Fruit fly (Drosophila melanogaster) whole organism, prepupa: ENCODE data around the gene Acp1.

Source experiments
- CG10631 ChIP-seq: fragments of 200-800 bp; sonication (Bioruptor generic); optimal IDR thresholded peaks from 2 replicates; lab custom pipeline; 2016; ENCODE audit warnings: missing biosample characterization, missing genetic modification characterization
- CG10669 ChIP-seq: fragments of 200-800 bp; sonication (Bioruptor generic); optimal IDR thresholded peaks from 3 replicates; lab custom pipeline; 2018; ENCODE audit warnings: missing biosample characterization, mild to moderate bottlenecking, missing genetic modification characterization, moderate library complexity
- CG11294 ChIP-seq: fragments of 200-800 bp; sonication (Bioruptor generic); IDR thresholded peaks from 2 replicates; pipeline ENCODE4 v1.3.6; 2022; ENCODE audit warnings: missing biosample characterization, missing genetic modification characterization
- CG11902 ChIP-seq: fragments of 200-800 bp; sonication (Bioruptor generic); optimal IDR thresholded peaks from 3 replicates; lab custom pipeline; 2016; ENCODE audit warnings: missing biosample characterization, missing genetic modification characterization
- CG1621 ChIP-seq: fragments of 200-800 bp; sonication (Bioruptor generic); optimal IDR thresholded peaks from 3 replicates; lab custom pipeline; 2018; ENCODE audit warnings: missing biosample characterization, mild to moderate bottlenecking, missing genetic modification characterization
- CG3032 ChIP-seq: fragments of 200-800 bp; optimal IDR thresholded peaks from 2 replicates; lab custom pipeline; 2019; ENCODE audit warnings: missing biosample characterization, mild to moderate bottlenecking, missing genetic modification characterization, moderate library complexity
- CG31627 ChIP-seq: fragments of 200-800 bp; sonication (Bioruptor generic); optimal IDR thresholded peaks from 3 replicates; lab custom pipeline; 2016; ENCODE audit warnings: missing biosample characterization, missing genetic modification characterization
- CG32006 ChIP-seq: fragments of 200-800 bp; sonication (Bioruptor generic); optimal IDR thresholded peaks from 3 replicates; lab custom pipeline; 2017; ENCODE audit warnings: missing biosample characterization, mild to moderate bottlenecking, missing genetic modification characterization
- CG34406 ChIP-seq: fragments of 200-800 bp; sonication (Bioruptor generic); optimal IDR thresholded peaks from 3 replicates; lab custom pipeline; 2016; ENCODE audit warnings: missing biosample characterization, missing genetic modification characterization
- CG3919 ChIP-seq: fragments of 200-800 bp; sonication (Bioruptor generic); optimal IDR thresholded peaks from 3 replicates; lab custom pipeline; 2016; ENCODE audit warnings: missing biosample characterization, missing genetic modification characterization
- CG4318 ChIP-seq: fragments of 200-800 bp; sonication (Bioruptor generic); optimal IDR thresholded peaks from 3 replicates; lab custom pipeline; 2017; ENCODE audit warnings: missing biosample characterization, mild to moderate bottlenecking, missing genetic modification characterization
- CG6163 ChIP-seq: fragments of 200-800 bp; sonication (Bioruptor generic); IDR thresholded peaks from 3 replicates; pipeline ENCODE4 v1.3.6; 2022; ENCODE audit warnings: missing biosample characterization, missing genetic modification characterization
- CG6276 ChIP-seq: fragments of 200-800 bp; sonication (Bioruptor generic); optimal IDR thresholded peaks from 2 replicates; lab custom pipeline; 2017; ENCODE audit warnings: missing biosample characterization, mild to moderate bottlenecking, missing genetic modification characterization
- CG6808 ChIP-seq: fragments of 200-800 bp; sonication (Bioruptor generic); optimal IDR thresholded peaks from 3 replicates; lab custom pipeline; 2017; ENCODE audit warnings: missing biosample characterization, missing genetic modification characterization, mild to moderate bottlenecking, moderate library complexity, missing genetic modification reagents
- CG6854 ChIP-seq: fragments of 200-800 bp; sonication (Bioruptor generic); optimal IDR thresholded peaks from 2 replicates; lab custom pipeline; 2017; ENCODE audit warnings: missing biosample characterization, mild to moderate bottlenecking, missing genetic modification characterization
- CG8119 ChIP-seq: fragments of 200-800 bp; sonication (Bioruptor generic); IDR thresholded peaks from 3 replicates; pipeline ENCODE4 v1.3.6; 2022; ENCODE audit warnings: missing biosample characterization, missing genetic modification characterization
- CG8319 ChIP-seq: fragments of 200-800 bp; sonication (Bioruptor generic); optimal IDR thresholded peaks from 3 replicates; lab custom pipeline; 2016; ENCODE audit warnings: missing biosample characterization, missing genetic modification characterization
- CG8632 ChIP-seq: fragments of 200-800 bp; sonication (Bioruptor generic); optimal IDR thresholded peaks from 3 replicates; lab custom pipeline; 2016; ENCODE audit warnings: missing biosample characterization, missing genetic modification characterization
- CG9139 ChIP-seq: fragments of 200-800 bp; sonication (Bioruptor generic); optimal IDR thresholded peaks from 3 replicates; lab custom pipeline; 2017; ENCODE audit warnings: missing biosample characterization, mild to moderate bottlenecking, missing genetic modification characterization
- Eip78C ChIP-seq: fragments of 200-800 bp; sonication (Bioruptor generic); peaks from one replicate; lab custom pipeline; 2016; ENCODE audit warnings: missing biosample characterization, missing genetic modification characterization
- Gug ChIP-seq: fragments of 200-800 bp; sonication (Bioruptor generic); IDR thresholded peaks from 2 replicates; pipeline ENCODE4 v1.3.6; 2022; ENCODE audit warnings: missing biosample characterization, missing genetic modification characterization
- Hr38 ChIP-seq: sonication (Bioruptor generic); optimal IDR thresholded peaks from 2 replicates; lab custom pipeline; 2016; ENCODE audit warnings: missing biosample characterization, missing genetic modification characterization
- Hr39 ChIP-seq: fragments of 200-800 bp; sonication (Bioruptor generic); optimal IDR thresholded peaks from 2 replicates; lab custom pipeline; 2016; ENCODE audit warnings: missing biosample characterization, missing genetic modification characterization
- Hr4 ChIP-seq: fragments of 200-800 bp; sonication (Bioruptor generic); optimal IDR thresholded peaks from 3 replicates; lab custom pipeline; 2016; ENCODE audit warnings: missing biosample characterization, missing genetic modification characterization
- Lpt ChIP-seq: fragments of 200-800 bp; sonication (Bioruptor generic); optimal IDR thresholded peaks from 3 replicates; lab custom pipeline; 2016; ENCODE audit warnings: missing biosample characterization, missing genetic modification characterization
- Met ChIP-seq: fragments of 200-800 bp; sonication (Bioruptor generic); optimal IDR thresholded peaks from 3 replicates; lab custom pipeline; 2016; ENCODE audit warnings: missing biosample characterization, missing genetic modification characterization
- OdsH ChIP-seq: fragments of 200-800 bp; sonication (Bioruptor generic); optimal IDR thresholded peaks from 3 replicates; lab custom pipeline; 2016; ENCODE audit warnings: missing biosample characterization, missing genetic modification characterization
- Smox ChIP-seq: fragments of 200-800 bp; sonication (Bioruptor generic); optimal IDR thresholded peaks from 3 replicates; lab custom pipeline; 2016; ENCODE audit warnings: missing biosample characterization, missing genetic modification characterization
- Sox102F ChIP-seq: fragments of 200-800 bp; sonication (Bioruptor generic); optimal IDR thresholded peaks from 2 replicates; lab custom pipeline; 2016; ENCODE audit warnings: missing biosample characterization, mild to moderate bottlenecking, missing genetic modification characterization
- Sox15 ChIP-seq: fragments of 200-800 bp; sonication (Bioruptor generic); optimal IDR thresholded peaks from 3 replicates; lab custom pipeline; 2016; ENCODE audit warnings: missing biosample characterization, missing genetic modification characterization
- achi ChIP-seq: fragments of 200-800 bp; sonication (Bioruptor generic); optimal IDR thresholded peaks from 3 replicates; lab custom pipeline; 2016; ENCODE audit warnings: missing biosample characterization, missing genetic modification characterization
- acj6 ChIP-seq: fragments of 200-800 bp; sonication (Bioruptor generic); optimal IDR thresholded peaks from 3 replicates; lab custom pipeline; 2016; ENCODE audit warnings: missing biosample characterization, missing genetic modification characterization
- cyc ChIP-seq: fragments of 200-800 bp; sonication (Bioruptor generic); optimal IDR thresholded peaks from 3 replicates; lab custom pipeline; 2016; ENCODE audit warnings: missing biosample characterization, missing genetic modification characterization
- dac ChIP-seq: fragments of 200-800 bp; sonication (Bioruptor generic); optimal IDR thresholded peaks from 2 replicates; lab custom pipeline; 2017; ENCODE audit warnings: missing biosample characterization, mild to moderate bottlenecking, missing genetic modification characterization
- dsx ChIP-seq: fragments of 200-800 bp; optimal IDR thresholded peaks from 3 replicates; lab custom pipeline; 2019; ENCODE audit warnings: missing biosample characterization, mild to moderate bottlenecking, missing genetic modification characterization, moderate library complexity; ENCODE audit not compliant: poor library complexity, severe bottlenecking
- eg ChIP-seq: fragments of 200-800 bp; sonication (Bioruptor generic); IDR thresholded peaks from 3 replicates; pipeline ENCODE4 v1.3.6; 2022; ENCODE audit warnings: missing biosample characterization, missing genetic modification characterization
- esn ChIP-seq: fragments of 200-800 bp; sonication (Bioruptor generic); optimal IDR thresholded peaks from 2 replicates; lab custom pipeline; 2016; ENCODE audit warnings: missing biosample characterization, mild to moderate bottlenecking, missing genetic modification characterization, moderate library complexity
- fd59A ChIP-seq: fragments of 200-800 bp; sonication (Bioruptor generic); optimal IDR thresholded peaks from 2 replicates; lab custom pipeline; 2017; ENCODE audit warnings: missing biosample characterization, mild to moderate bottlenecking, missing genetic modification characterization, missing genetic modification reagents
- fd85E ChIP-seq: fragments of 200-800 bp; sonication (Bioruptor generic); optimal IDR thresholded peaks from 3 replicates; lab custom pipeline; 2016; ENCODE audit warnings: missing biosample characterization, missing genetic modification characterization
- fkh ChIP-seq: fragments of 200-800 bp; sonication (Bioruptor generic); optimal IDR thresholded peaks from 3 replicates; lab custom pipeline; 2017; ENCODE audit warnings: missing biosample characterization, mild to moderate bottlenecking, missing genetic modification characterization, moderate library complexity
- lz ChIP-seq: fragments of 200-800 bp; sonication (Bioruptor generic); optimal IDR thresholded peaks from 3 replicates; lab custom pipeline; 2016; ENCODE audit warnings: missing biosample characterization, missing genetic modification characterization
- salr ChIP-seq, 2 experiments: fragments of 200-800 bp; sonication (Bioruptor generic); optimal IDR thresholded peaks; 3 replicates each; lab custom pipeline; 2016 to 2018; ENCODE audit warnings: missing biosample characterization in 2 of 2, missing genetic modification characterization in 2 of 2, mild to moderate bottlenecking in 1 of 2
- spab ChIP-seq: fragments of 200-800 bp; sonication (Bioruptor generic); optimal IDR thresholded peaks from 2 replicates; lab custom pipeline; 2017; ENCODE audit warnings: missing biosample characterization, mild to moderate bottlenecking, missing genetic modification characterization, missing genetic modification reagents
- ss ChIP-seq, 2 experiments: fragments of 200-800 bp; sonication (Bioruptor generic); optimal IDR thresholded peaks; 2 replicates in 1 of 2; 3 replicates in 1 of 2; lab custom pipeline; 2017 to 2018; ENCODE audit warnings: mild to moderate bottlenecking in 2 of 2, missing biosample characterization in 2 of 2, missing genetic modification characterization in 2 of 2, moderate library complexity in 1 of 2
- svp ChIP-seq: fragments of 200-800 bp; sonication (Bioruptor generic); peaks from one replicate; lab custom pipeline; 2016; ENCODE audit warnings: missing biosample characterization, missing genetic modification characterization
- vri ChIP-seq: fragments of 200-800 bp; sonication (Bioruptor generic); optimal IDR thresholded peaks from 3 replicates; lab custom pipeline; 2016; ENCODE audit warnings: missing biosample characterization, mild to moderate bottlenecking, missing genetic modification characterization

Gene Acp1

DNA sequence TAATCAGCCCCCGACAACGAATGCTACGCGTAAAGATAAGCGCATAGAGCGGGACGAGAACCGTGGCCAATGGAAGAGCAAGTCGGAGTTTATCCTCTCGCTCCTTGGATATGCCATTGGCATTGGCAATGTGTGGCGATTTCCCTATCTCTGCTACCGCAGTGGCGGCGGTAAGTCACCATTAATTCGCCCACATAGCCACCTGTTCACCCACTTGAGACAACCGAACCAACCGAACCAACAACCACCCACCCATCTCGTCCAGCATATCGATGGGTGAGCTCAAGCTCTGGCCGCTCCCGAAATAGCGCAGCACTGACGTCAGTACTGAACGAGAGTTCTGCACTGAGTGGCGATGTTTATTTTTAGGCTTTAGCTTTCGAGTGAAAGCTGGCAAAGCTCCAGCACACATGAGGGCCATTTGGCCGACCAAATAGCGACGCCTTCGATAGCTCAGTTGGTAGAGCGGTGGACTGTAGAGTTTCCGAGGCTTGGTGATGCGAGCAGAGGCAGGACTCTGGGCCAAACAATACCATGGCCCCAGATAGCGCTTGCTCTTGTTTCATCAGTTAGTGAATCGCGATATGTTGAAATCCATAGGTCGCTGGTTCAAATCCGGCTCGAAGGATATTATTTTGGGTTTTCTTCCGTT is 30.2 kb downstream of the Acp1 start:
- TF ChIP-seq svp (GFP tag; lab: Kevin White, UChicago) (peak; percentile 63), CG4318 (GFP tag; lab: Kevin White, UChicago) (no peak), CG11902 (GFP tag; lab: Kevin White, UChicago) (no peak)

DNA sequence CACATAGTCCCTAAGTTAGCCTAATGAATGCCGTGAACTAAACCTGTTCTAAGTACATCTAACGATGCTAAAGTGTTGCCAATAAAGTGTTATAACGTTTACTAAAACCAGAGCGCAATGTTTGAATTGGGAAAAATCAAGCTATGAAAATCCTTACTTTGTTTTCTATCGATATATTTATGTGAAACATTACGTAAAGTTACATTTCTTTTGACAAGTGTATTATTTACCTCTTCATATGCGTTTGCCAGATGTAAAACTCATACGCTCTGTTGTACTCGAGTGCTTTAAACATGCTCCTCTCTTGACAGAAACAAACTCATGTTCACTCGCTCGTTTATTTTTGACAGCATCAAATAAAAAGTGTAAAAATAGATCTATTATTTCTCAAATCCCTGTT is 30.8 kb downstream of the Acp1 start, which contains the start of gene Ntl:
TSS of gene Ntl (plus strand) at position 301 of the 400 bp plus-strand sequence.
- TF ChIP-seq CG11294 (no peak), Sox102F (no peak), CG8632 (GFP tag; lab: Kevin White, UChicago) (no peak), fd85E (GFP tag; lab: Kevin White, UChicago) (no peak), CG6854 (GFP tag; lab: Kevin White, UChicago) (no peak), Smox (GFP tag; lab: Kevin White, UChicago) (no peak)

DNA sequence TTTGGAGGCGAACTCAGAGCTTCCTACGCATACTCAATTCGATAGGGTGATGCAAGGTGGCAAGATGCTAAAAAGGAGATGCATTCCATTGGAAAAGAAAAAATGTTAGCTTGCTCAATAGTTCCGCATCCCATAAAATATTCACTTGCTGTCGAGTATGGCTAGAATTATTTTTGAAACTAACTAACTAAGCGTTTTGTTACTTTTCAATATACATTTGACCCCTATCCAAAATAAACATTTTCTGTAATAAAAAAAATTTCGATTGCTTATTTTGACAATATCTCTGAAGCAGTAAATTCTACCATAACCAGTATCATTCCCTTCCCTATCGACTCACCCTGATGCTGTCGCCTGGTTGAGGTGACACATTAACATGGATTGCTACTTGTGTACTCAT is 37.8 kb downstream of the Acp1 start:
- peak; percentile 80 for TF ChIP-seq lz (GFP tag; lab: Kevin White, UChicago)
- peak; percentile 68 for TF ChIP-seq spab (GFP tag; lab: Kevin White, UChicago)
- TF ChIP-seq achi (GFP tag; lab: Kevin White, UChicago), result peak; percentile 80
- peak; percentile 80 for TF ChIP-seq acj6
- TF ChIP-seq CG11294, result peak; percentile 25; the same call in 1 of the 2 replicates
- TF ChIP-seq Eip78C (GFP tag; lab: Kevin White, UChicago), result peak; percentile 96
- peak; percentile 87 for TF ChIP-seq CG8319
- peak; percentile 87 for TF ChIP-seq esn (GFP tag; lab: Kevin White, UChicago)
- peak; percentile 63 for TF ChIP-seq cyc
- peak; percentile 83 for TF ChIP-seq OdsH (GFP tag; lab: Kevin White, UChicago)
- TF ChIP-seq CG8119, result peak; percentile 71
- peak; percentile 84 for TF ChIP-seq Hr39 (GFP tag; lab: Kevin White, UChicago)
- TF ChIP-seq CG3919, result peak; percentile 73
- no peak for TF ChIP-seq CG6854 (GFP tag; lab: Kevin White, UChicago)
- peak; percentile 79 for TF ChIP-seq CG6808
- TF ChIP-seq Met (GFP tag; lab: Kevin White, UChicago), result peak; percentile 72
- TF ChIP-seq Hr38, result no peak
- TF ChIP-seq Sox15 (GFP tag; lab: Kevin White, UChicago), result peak; percentile 82
- TF ChIP-seq CG9139 (GFP tag; lab: Kevin White, UChicago), result peak; percentile 68
- TF ChIP-seq ss (GFP tag; optimal IDR thresholded peaks at IDR 0.05; lab: Kevin White, UChicago), result peak; percentile 61 to 81
- TF ChIP-seq fd59A (GFP tag; lab: Kevin White, UChicago), result peak; percentile 80
- peak; percentile 84 for TF ChIP-seq CG10669 (GFP tag; lab: Kevin White, UChicago)
- peak; percentile 7 to 60 for TF ChIP-seq salr (GFP tag; optimal IDR thresholded peaks at IDR 0.05; lab: Kevin White, UChicago)
- peak; percentile 47; the same call in 2 of the 3 replicates for TF ChIP-seq eg (GFP tag; lab: Robert Waterston, UW)
- TF ChIP-seq dac (GFP tag; lab: Kevin White, UChicago), result no peak
- peak; percentile 24 for TF ChIP-seq fd85E (GFP tag; lab: Kevin White, UChicago)
- peak; percentile 86 for TF ChIP-seq CG34406 (GFP tag; lab: Kevin White, UChicago)
- peak; percentile 80 for TF ChIP-seq CG31627 (GFP tag; lab: Kevin White, UChicago)
- no peak for TF ChIP-seq fkh (GFP tag; lab: Kevin White, UChicago)
- TF ChIP-seq CG1621 (tag; lab: Kevin White, UChicago), result peak; percentile 56
- peak; percentile 74 for TF ChIP-seq dsx
- peak; percentile 62 for TF ChIP-seq Hr4 (GFP tag; lab: Kevin White, UChicago)
- peak; percentile 34 for TF ChIP-seq CG6276
- TF ChIP-seq CG32006 (GFP tag; lab: Kevin White, UChicago), result peak; percentile 77
- TF ChIP-seq CG4318 (GFP tag; lab: Kevin White, UChicago), result peak; percentile 17
- peak; percentile 75 for TF ChIP-seq CG10631
- peak; percentile 77 for TF ChIP-seq Smox (GFP tag; lab: Kevin White, UChicago)
- peak; percentile 84 for TF ChIP-seq CG3032
- peak; percentile 50 for TF ChIP-seq Lpt (GFP tag; lab: Kevin White, UChicago)
- TF ChIP-seq vri (GFP tag; lab: Kevin White, UChicago), result peak; percentile 75
- TF ChIP-seq Gug, result no peak
- peak; percentile 60; the same call in 2 of the 3 replicates for TF ChIP-seq CG6163 (GFP tag; lab: Robert Waterston, UW)
